Worm (Caenorhabditis elegans) whole organism, late embryonic: ENCODE results near the gene wht-7.

Experiments
- C08G9.2 ChIP-seq: sonication (generic microtip); optimal IDR thresholded peaks from 2 replicates; lab custom pipeline; 2016; ENCODE audit warnings: mild to moderate bottlenecking, missing genetic modification characterization, moderate library complexity, missing compliant biosample characterization
- C38D4.7 ChIP-seq: fragments of 200-800 bp; sonication (Bioruptor generic); optimal IDR thresholded peaks from 2 replicates; lab custom pipeline; 2018; ENCODE audit warnings: mild to moderate bottlenecking, missing genetic modification characterization, moderate library complexity, missing compliant biosample characterization
- F13H6.1 ChIP-seq: sonication (generic microtip); optimal IDR thresholded peaks from 2 replicates; lab custom pipeline; 2016; ENCODE audit warnings: missing genetic modification characterization, missing compliant biosample characterization
- K02D7.2 ChIP-seq: sonication (generic microtip); optimal IDR thresholded peaks from 2 replicates; lab custom pipeline; 2017; ENCODE audit warnings: mild to moderate bottlenecking, missing genetic modification characterization, missing compliant biosample characterization
- K09A11.1 ChIP-seq: sonication (generic microtip); optimal IDR thresholded peaks from 2 replicates; lab custom pipeline; 2017; ENCODE audit warnings: antibody characterized with exemption, mild to moderate bottlenecking, missing genetic modification characterization, missing compliant biosample characterization; ENCODE audit not compliant: insufficient read depth
- T23F11.4 ChIP-seq: fragments of 200-800 bp; sonication (Bioruptor generic); optimal IDR thresholded peaks from 2 replicates; lab custom pipeline; 2018; ENCODE audit warnings: mild to moderate bottlenecking, missing genetic modification characterization, missing compliant biosample characterization
- Y22D7AL.16 ChIP-seq: sonication (generic microtip); optimal IDR thresholded peaks from 2 replicates; lab custom pipeline; 2016; ENCODE audit warnings: missing genetic modification characterization, missing compliant biosample characterization
- ceh-19 ChIP-seq: fragments of 200-800 bp; sonication (Bioruptor generic); optimal IDR thresholded peaks from 2 replicates; lab custom pipeline; 2018; ENCODE audit warnings: mild to moderate bottlenecking, missing genetic modification characterization, missing compliant biosample characterization
- ceh-22 ChIP-seq: sonication (generic microtip); optimal IDR thresholded peaks from 2 replicates; lab custom pipeline; 2017; ENCODE audit warnings: missing biosample characterization, missing genetic modification characterization
- ceh-34 ChIP-seq: sonication (generic microtip); optimal IDR thresholded peaks from 2 replicates; lab custom pipeline; 2016; ENCODE audit warnings: mild to moderate bottlenecking, missing genetic modification characterization, missing compliant biosample characterization
- ceh-48 ChIP-seq: sonication (generic microtip); optimal IDR thresholded peaks from 2 replicates; lab custom pipeline; 2016; ENCODE audit warnings: missing genetic modification characterization, inconsistent platforms, missing compliant biosample characterization
- ceh-9 ChIP-seq: sonication (generic microtip); optimal IDR thresholded peaks from 2 replicates; lab custom pipeline; 2016; ENCODE audit warnings: mild to moderate bottlenecking, missing genetic modification characterization, inconsistent platforms, missing compliant biosample characterization
- che-1 ChIP-seq: sonication (generic microtip); optimal IDR thresholded peaks from 2 replicates; lab custom pipeline; 2016; ENCODE audit warnings: mild to moderate bottlenecking, missing genetic modification characterization, missing compliant biosample characterization
- dve-1 ChIP-seq: sonication (generic microtip); optimal IDR thresholded peaks from 2 replicates; lab custom pipeline; 2017; ENCODE audit warnings: antibody characterized with exemption, mild to moderate bottlenecking, missing genetic modification characterization, missing compliant biosample characterization
- elt-4 ChIP-seq: sonication (generic microtip); optimal IDR thresholded peaks from 2 replicates; lab custom pipeline; 2016; ENCODE audit warnings: missing genetic modification characterization, missing compliant biosample characterization
- ets-4 ChIP-seq: sonication (generic microtip); optimal IDR thresholded peaks from 2 replicates; lab custom pipeline; 2016; ENCODE audit warnings: missing genetic modification characterization, missing compliant biosample characterization
- eyg-1 ChIP-seq: sonication (generic microtip); optimal IDR thresholded peaks from 2 replicates; lab custom pipeline; 2016; ENCODE audit warnings: missing genotype, missing genetic modification characterization, missing compliant biosample characterization
- fax-1 ChIP-seq: sonication (generic microtip); optimal IDR thresholded peaks from 2 replicates; lab custom pipeline; 2016; ENCODE audit warnings: missing genotype, missing genetic modification characterization, missing compliant biosample characterization
- fkh-10 ChIP-seq: fragments of 150-350 bp; optimal IDR thresholded peaks from 2 replicates; lab custom pipeline; 2014; ENCODE audit warnings: missing biosample characterization, missing genetic modification reagents, missing genetic modification characterization
- fkh-6 ChIP-seq: sonication (generic microtip); optimal IDR thresholded peaks from 2 replicates; lab custom pipeline; 2016; ENCODE audit warnings: missing genetic modification characterization, missing compliant biosample characterization
- gmeb-2 ChIP-seq: sonication (generic microtip); optimal IDR thresholded peaks from 2 replicates; lab custom pipeline; 2016; ENCODE audit warnings: missing genetic modification characterization, inconsistent platforms, missing compliant biosample characterization
- hlh-13 ChIP-seq: fragments of 200-800 bp; sonication (Bioruptor generic); optimal IDR thresholded peaks from 2 replicates; lab custom pipeline; 2018; ENCODE audit warnings: mild to moderate bottlenecking, missing genetic modification characterization, missing compliant biosample characterization
- hlh-30 ChIP-seq: sonication (generic microtip); optimal IDR thresholded peaks from 2 replicates; lab custom pipeline; 2017; ENCODE audit warnings: antibody characterized with exemption, missing genetic modification characterization, missing compliant biosample characterization; ENCODE audit not compliant: insufficient read depth
- hlh-6 ChIP-seq: sonication (generic microtip); optimal IDR thresholded peaks from 2 replicates; lab custom pipeline; 2016; ENCODE audit warnings: missing genotype, missing genetic modification characterization, missing compliant biosample characterization
- hlh-8 ChIP-seq: sonication (generic microtip); optimal IDR thresholded peaks from 2 replicates; lab custom pipeline; 2016; ENCODE audit warnings: missing genotype, missing genetic modification characterization, missing compliant biosample characterization
- lim-6 ChIP-seq: sonication (generic microtip); optimal IDR thresholded peaks from 2 replicates; lab custom pipeline; 2016; ENCODE audit warnings: missing genetic modification characterization, missing compliant biosample characterization
- lin-11 ChIP-seq: fragments of 200-800 bp; sonication (Bioruptor generic); optimal IDR thresholded peaks from 2 replicates; lab custom pipeline; 2018; ENCODE audit warnings: mild to moderate bottlenecking, missing genetic modification characterization, missing compliant biosample characterization
- madf-2 ChIP-seq: sonication (generic microtip); optimal IDR thresholded peaks from 2 replicates; lab custom pipeline; 2017; ENCODE audit warnings: missing genetic modification characterization, missing compliant biosample characterization
- nhr-11 ChIP-seq: fragments of 150-350 bp; optimal IDR thresholded peaks from 2 replicates; lab custom pipeline; 2014; ENCODE audit warnings: missing biosample characterization, missing genetic modification characterization
- pag-3 ChIP-seq: sonication (generic microtip); optimal IDR thresholded peaks from 2 replicates; lab custom pipeline; 2016; ENCODE audit warnings: missing compliant biosample characterization, missing genetic modification characterization, borderline replicate concordance
- pat-9 ChIP-seq: fragments of 200-800 bp; sonication (Bioruptor generic); optimal IDR thresholded peaks from 2 replicates; lab custom pipeline; 2018; ENCODE audit warnings: mild to moderate bottlenecking, missing genetic modification characterization, moderate library complexity, missing compliant biosample characterization
- pax-1 ChIP-seq: fragments of 150-350 bp; optimal IDR thresholded peaks from 2 replicates; lab custom pipeline; 2014; ENCODE audit warnings: missing biosample characterization, missing genetic modification characterization
- pha-4 ChIP-seq: fragments of 150-350 bp; optimal IDR thresholded peaks from 2 replicates; lab custom pipeline; 2018; ENCODE audit warnings: missing biosample characterization, missing genetic modification reagents, missing genetic modification characterization
- pqm-1 ChIP-seq: sonication (generic microtip); optimal IDR thresholded peaks from 2 replicates; lab custom pipeline; 2016; ENCODE audit warnings: missing genetic modification characterization, missing compliant biosample characterization
- pros-1 ChIP-seq: fragments of 150-350 bp; optimal IDR thresholded peaks from 2 replicates; lab custom pipeline; 2014; ENCODE audit warnings: missing biosample characterization, missing genetic modification reagents, missing genetic modification characterization
- rnt-1 ChIP-seq: sonication (generic microtip); optimal IDR thresholded peaks from 2 replicates; lab custom pipeline; 2016; ENCODE audit warnings: missing genetic modification characterization, missing compliant biosample characterization
- sox-2 ChIP-seq: fragments of 200-800 bp; sonication (Bioruptor generic); IDR thresholded peaks from 2 replicates; pipeline ENCODE4 v1.3.6; 2022; ENCODE audit warnings: missing genetic modification reagents, missing genetic modification characterization, missing compliant biosample characterization
- sox-4 ChIP-seq: sonication (generic microtip); optimal IDR thresholded peaks from 2 replicates; lab custom pipeline; 2017; ENCODE audit warnings: mild to moderate bottlenecking, missing genetic modification characterization, inconsistent platforms, missing compliant biosample characterization
- syd-9 ChIP-seq: sonication (generic microtip); optimal IDR thresholded peaks from 2 replicates; lab custom pipeline; 2016; ENCODE audit warnings: mild to moderate bottlenecking, missing genetic modification characterization, moderate library complexity, missing compliant biosample characterization
- tbx-2 ChIP-seq: sonication (generic microtip); optimal IDR thresholded peaks from 2 replicates; lab custom pipeline; 2016; ENCODE audit warnings: missing genetic modification characterization, missing compliant biosample characterization
- tbx-7 ChIP-seq: sonication (generic microtip); optimal IDR thresholded peaks from 2 replicates; lab custom pipeline; 2016; ENCODE audit warnings: missing genotype, missing genetic modification characterization, missing compliant biosample characterization
- ttx-3 ChIP-seq: sonication (generic microtip); optimal IDR thresholded peaks from 2 replicates; lab custom pipeline; 2016; ENCODE audit warnings: missing genetic modification reagents, missing genetic modification characterization, missing compliant biosample characterization
- unc-42 ChIP-seq: sonication (generic microtip); optimal IDR thresholded peaks from 2 replicates; lab custom pipeline; 2016; ENCODE audit warnings: missing genotype, missing genetic modification characterization, missing compliant biosample characterization
- unc-55 ChIP-seq: sonication (generic microtip); optimal IDR thresholded peaks from 2 replicates; lab custom pipeline; 2017; ENCODE audit warnings: missing biosample characterization, missing genetic modification reagents, missing genetic modification characterization
- unc-86 ChIP-seq: sonication (generic microtip); optimal IDR thresholded peaks from 2 replicates; lab custom pipeline; 2016; ENCODE audit warnings: missing genetic modification characterization, missing compliant biosample characterization
- zip-5 ChIP-seq: sonication (generic microtip); optimal IDR thresholded peaks from 2 replicates; lab custom pipeline; 2016; ENCODE audit warnings: missing genetic modification characterization, missing compliant biosample characterization
- ztf-16 ChIP-seq: sonication (generic microtip); optimal IDR thresholded peaks from 2 replicates; lab custom pipeline; 2017; ENCODE audit warnings: missing genetic modification characterization, missing compliant biosample characterization

The wht-7 gene

DNA sequence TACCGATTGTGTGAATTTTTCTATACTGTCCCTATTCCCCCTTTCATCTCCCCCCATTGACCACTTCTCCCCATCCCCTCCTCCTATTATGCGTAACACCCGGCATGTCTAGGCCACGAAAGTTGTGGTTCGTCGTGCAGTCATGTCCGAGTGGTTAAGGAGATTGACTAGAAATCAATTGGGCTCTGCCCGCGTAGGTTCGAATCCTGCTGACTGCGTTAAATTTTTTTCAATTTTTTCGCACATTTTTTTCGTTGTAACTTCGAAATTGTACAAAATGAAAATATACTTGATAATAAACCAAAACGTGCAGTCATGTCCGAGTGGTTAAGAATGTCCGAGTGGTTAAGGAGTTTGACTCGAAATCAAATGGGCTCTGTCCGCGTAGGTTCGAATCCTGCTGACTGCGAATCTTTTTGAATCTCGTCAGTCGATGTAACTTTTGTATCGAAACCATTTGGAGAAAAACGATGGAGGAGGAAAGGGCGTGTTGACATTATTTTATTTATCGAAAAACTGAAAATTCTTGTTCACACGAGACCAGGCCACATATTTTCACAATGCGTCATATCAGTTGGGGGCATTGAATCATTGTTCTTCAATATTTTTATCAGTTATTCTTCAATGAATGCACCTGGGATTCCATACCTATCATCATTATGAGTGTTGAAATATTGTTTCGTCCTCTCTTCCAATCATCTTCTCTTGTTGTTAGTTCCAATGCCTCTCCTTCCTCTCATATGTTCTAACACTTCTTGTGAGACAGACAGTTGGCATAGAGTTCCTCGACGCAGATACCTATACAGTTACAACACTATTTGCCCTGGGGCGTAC, 9.5 kb upstream of the wht-7 start, which contains the start of gene nfm-1 (continued):
- TF ChIP-seq pag-3 (tag; lab: Kevin White, UChicago) (no peak), tbx-2 (peak; percentile 58), eyg-1 (tag; lab: Kevin White, UChicago) (peak; percentile 38), ceh-19 (peak; percentile 87), fkh-6 (tag; lab: Kevin White, UChicago) (no peak), ets-4 (tag; lab: Kevin White, UChicago) (no peak), gmeb-2 (peak; percentile 77), zip-5 (tag; lab: Kevin White, UChicago) (peak; percentile 52), ceh-9 (tag; lab: Kevin White, UChicago) (peak; percentile 73), che-1 (tag; lab: Kevin White, UChicago) (peak; percentile 82), nhr-11 (tag; lab: Kevin White, UChicago) (no peak), pqm-1 (no peak), C08G9.2 (tag; lab: Kevin White, UChicago) (peak; percentile 37), K02D7.2 (tag; lab: Kevin White, UChicago) (peak; percentile 65), C38D4.7 (peak; percentile 82), unc-42 (tag; lab: Kevin White, UChicago) (peak; percentile 25), sox-4 (peak; percentile 86), fax-1 (tag; lab: Kevin White, UChicago) (peak; percentile 10), ceh-48 (tag; lab: Kevin White, UChicago) (peak; percentile 77), Y22D7AL.16 (tag; lab: Kevin White, UChicago) (peak; percentile 66), K09A11.1 (tag; lab: Kevin White, UChicago) (peak; percentile 82), pha-4 (tag; lab: Kevin White, UChicago) (no peak), ceh-34 (tag; lab: Kevin White, UChicago) (peak; percentile 19), pax-1 (tag; lab: Kevin White, UChicago) (no peak), elt-4 (tag; lab: Kevin White, UChicago) (no peak), fkh-10 (GFP tag; lab: Kevin White, UChicago) (no peak), lim-6 (no peak), unc-55 (no peak), ceh-22 (tag; lab: Kevin White, UChicago) (no peak), syd-9 (peak; percentile 48), madf-2 (tag; lab: Kevin White, UChicago) (peak; percentile 81), sox-2 (GFP tag; lab: Robert Waterston, UW) (peak; percentile 77), hlh-8 (no peak), hlh-6 (tag; lab: Kevin White, UChicago) (peak; percentile 26), pros-1 (tag; lab: Kevin White, UChicago) (peak; percentile 4), tbx-7 (tag; lab: Kevin White, UChicago) (no peak), rnt-1 (peak; percentile 47), ttx-3 (tag; lab: Kevin White, UChicago) (peak; percentile 79), lin-11 (tag; lab: Kevin White, UChicago) (peak; percentile 78), T23F11.4 (GFP tag; lab: Kevin White, UChicago) (peak; percentile 76), pat-9 (peak; percentile 80), F13H6.1 (tag; lab: Kevin White, UChicago) (peak; percentile 7), dve-1 (peak; percentile 64), hlh-13 (GFP tag; lab: Kevin White, UChicago) (peak; percentile 40), unc-86 (tag; lab: Kevin White, UChicago) (peak; percentile 68), ztf-16 (tag; lab: Kevin White, UChicago) (peak; percentile 77), hlh-30 (tag; lab: Kevin White, UChicago) (no peak)
- TF ChIP-seq, all 69 proteins: peak for 50
